Fruit fly (Drosophila melanogaster): ENCODE results near the gene CG13311.

Gene CG13311

dm6 chr3L:8772998-8773684 lies 28.8 kb downstream of the CG13311 start:
- no peak for TF ChIP-seq toe (GFP tag; optimal IDR thresholded peaks at IDR 0.05)
- TF ChIP-seq bab1 (GFP tag; optimal IDR thresholded peaks at IDR 0.05): peak; percentile 89
- no peak for TF ChIP-seq Mnt (GFP tag; optimal IDR thresholded peaks at IDR 0.05)

- no peak for TF ChIP-seq pad (GFP tag; optimal IDR thresholded peaks at IDR 0.05)
- no peak for TF ChIP-seq CG7045 (GFP tag; optimal IDR thresholded peaks at IDR 0.05)
- no peak for TF ChIP-seq CG11617 (GFP tag; optimal IDR thresholded peaks at IDR 0.05)
Observed at dm6 chr3L:8770616-8771229, 31.2 kb downstream of the CG13311 start.

dm6 chr3L:8767876-8768275 lies 34.1 kb downstream of the CG13311 start:
- TF ChIP-seq cnc (optimal IDR thresholded peaks at IDR 0.05) (no peak), toe (GFP tag; optimal IDR thresholded peaks at IDR 0.05) (peak; percentile 77), CG5204 (GFP tag; optimal IDR thresholded peaks at IDR 0.05) (peak; percentile 84), CG11617 (GFP tag; optimal IDR thresholded peaks at IDR 0.05) (peak; percentile 88), Mnt (GFP tag; optimal IDR thresholded peaks at IDR 0.05) (peak; percentile 50), CG33017 (tag; optimal IDR thresholded peaks at IDR 0.05) (peak; percentile 82), CG7101 (tag; optimal IDR thresholded peaks at IDR 0.05) (peak; percentile 76), Hr96 (GFP tag; optimal IDR thresholded peaks at IDR 0.05) (peak; percentile 76), Clk (GFP tag; optimal IDR thresholded peaks at IDR 0.05) (peak; percentile 68), CG12768 (GFP tag; optimal IDR thresholded peaks at IDR 0.05) (peak; percentile 88), CG14711 (tag; optimal IDR thresholded peaks at IDR 0.05) (peak; percentile 64), pad (GFP tag; optimal IDR thresholded peaks at IDR 0.05) (peak; percentile 63), tj (GFP tag; optimal IDR thresholded peaks at IDR 0.05) (peak; percentile 44), kay (GFP tag; ENCODE audit: borderline replicate concordance) (peak; percentile 83), CG7045 (GFP tag; optimal IDR thresholded peaks at IDR 0.05) (peak; percentile 84), ovo (GFP tag; optimal IDR thresholded peaks at IDR 0.05) (peak; percentile 19), Crg-1 (GFP tag; optimal IDR thresholded peaks at IDR 0.05) (peak; percentile 83), CG1620 (GFP tag; optimal IDR thresholded peaks at IDR 0.05) (peak; percentile 43), bab1 (GFP tag; optimal IDR thresholded peaks at IDR 0.05) (peak; percentile 96), cic (GFP tag; optimal IDR thresholded peaks at IDR 0.05) (peak; percentile 46)

- TF ChIP-seq bab1 (GFP tag; optimal IDR thresholded peaks at IDR 0.05) (peak; percentile 95), CG1620 (GFP tag; optimal IDR thresholded peaks at IDR 0.05) (peak; percentile 91), CG11617 (GFP tag; optimal IDR thresholded peaks at IDR 0.05) (peak; percentile 94), CG14711 (tag; optimal IDR thresholded peaks at IDR 0.05) (peak; percentile 76), toe (GFP tag; optimal IDR thresholded peaks at IDR 0.05) (peak; percentile 69), Crg-1 (GFP tag; optimal IDR thresholded peaks at IDR 0.05) (peak; percentile 97), CG7045 (GFP tag; optimal IDR thresholded peaks at IDR 0.05) (peak; percentile 90), CG12768 (GFP tag; optimal IDR thresholded peaks at IDR 0.05) (peak; percentile 87), cnc (optimal IDR thresholded peaks at IDR 0.05) (no peak), ovo (GFP tag; optimal IDR thresholded peaks at IDR 0.05) (peak; percentile 82), CG5204 (GFP tag; optimal IDR thresholded peaks at IDR 0.05) (peak; percentile 95), kay (GFP tag; ENCODE audit: borderline replicate concordance) (no peak), CG33017 (tag; optimal IDR thresholded peaks at IDR 0.05) (peak; percentile 92), tj (GFP tag; optimal IDR thresholded peaks at IDR 0.05) (peak; percentile 74), Clk (GFP tag; optimal IDR thresholded peaks at IDR 0.05) (peak; percentile 77), Mnt (GFP tag; optimal IDR thresholded peaks at IDR 0.05) (peak; percentile 71), cic (GFP tag; optimal IDR thresholded peaks at IDR 0.05) (peak; percentile 35), pad (GFP tag; optimal IDR thresholded peaks at IDR 0.05) (peak; percentile 71), CG7101 (tag; optimal IDR thresholded peaks at IDR 0.05) (peak; percentile 92), Hr96 (GFP tag; optimal IDR thresholded peaks at IDR 0.05) (peak; percentile 93)
Observed at dm6 chr3L:8765969-8766538, 35.9 kb downstream of the CG13311 start.

dm6 chr3L:8765493-8765892 lies 36.5 kb downstream of the CG13311 start:
- TF ChIP-seq cic (GFP tag; optimal IDR thresholded peaks at IDR 0.05) (no peak), kay (GFP tag; ENCODE audit: borderline replicate concordance) (no peak), tj (GFP tag; optimal IDR thresholded peaks at IDR 0.05) (no peak), Clk (GFP tag; optimal IDR thresholded peaks at IDR 0.05) (no peak), CG7101 (tag; optimal IDR thresholded peaks at IDR 0.05) (no peak), bab1 (GFP tag; optimal IDR thresholded peaks at IDR 0.05) (no peak), CG11617 (GFP tag; optimal IDR thresholded peaks at IDR 0.05) (no peak), CG5204 (GFP tag; optimal IDR thresholded peaks at IDR 0.05) (no peak), toe (GFP tag; optimal IDR thresholded peaks at IDR 0.05) (no peak), pad (GFP tag; optimal IDR thresholded peaks at IDR 0.05) (no peak), CG1620 (GFP tag; optimal IDR thresholded peaks at IDR 0.05) (no peak), CG12768 (GFP tag; optimal IDR thresholded peaks at IDR 0.05) (no peak), ovo (GFP tag; optimal IDR thresholded peaks at IDR 0.05) (no peak), Mnt (GFP tag; optimal IDR thresholded peaks at IDR 0.05) (no peak), CG33017 (tag; optimal IDR thresholded peaks at IDR 0.05) (no peak), cnc (optimal IDR thresholded peaks at IDR 0.05) (no peak), CG14711 (tag; optimal IDR thresholded peaks at IDR 0.05) (no peak), Crg-1 (GFP tag; optimal IDR thresholded peaks at IDR 0.05) (no peak), CG7045 (GFP tag; optimal IDR thresholded peaks at IDR 0.05) (no peak)

- TF ChIP-seq cnc (optimal IDR thresholded peaks at IDR 0.05) (no peak), CG33017 (tag; optimal IDR thresholded peaks at IDR 0.05) (no peak), CG5204 (GFP tag; optimal IDR thresholded peaks at IDR 0.05) (no peak), kay (GFP tag; ENCODE audit: borderline replicate concordance) (no peak), CG7101 (tag; optimal IDR thresholded peaks at IDR 0.05) (no peak), Hr96 (GFP tag; optimal IDR thresholded peaks at IDR 0.05) (no peak), Crg-1 (GFP tag; optimal IDR thresholded peaks at IDR 0.05) (no peak), bab1 (GFP tag; optimal IDR thresholded peaks at IDR 0.05) (no peak), CG1620 (GFP tag; optimal IDR thresholded peaks at IDR 0.05) (no peak), CG12768 (GFP tag; optimal IDR thresholded peaks at IDR 0.05) (no peak), cic (GFP tag; optimal IDR thresholded peaks at IDR 0.05) (no peak), ovo (GFP tag; optimal IDR thresholded peaks at IDR 0.05) (no peak), CG7045 (GFP tag; optimal IDR thresholded peaks at IDR 0.05) (no peak), Mnt (GFP tag; optimal IDR thresholded peaks at IDR 0.05) (no peak)
Observed at dm6 chr3L:8763794-8764193, 38.2 kb downstream of the CG13311 start.
